Worm (Caenorhabditis elegans): Measurements from ENCODE around the gene ZK1098.6.

Gene ZK1098.6

ce11 chrIII:9509764-9510370 lies 17.1 kb upstream of the ZK1098.6 start (continued):
- TF ChIP-seq sdz-12 (GFP tag; optimal IDR thresholded peaks at IDR 0.05) (peak; percentile 68), T20F7.1 (GFP tag; optimal IDR thresholded peaks at IDR 0.05) (peak; percentile 55), dmd-6 (GFP tag; IDR thresholded peaks at IDR 0.05) (0 out of 2 replicates have a peak, but pooled peaks have one; percentile 6), hlh-11 (tag; optimal IDR thresholded peaks at IDR 0.05) (no peak), ces-1 (GFP tag; optimal IDR thresholded peaks at IDR 0.05) (peak; percentile 41), nhr-111 (GFP tag; optimal IDR thresholded peaks at IDR 0.05) (peak; percentile 23), skn-1 (tag; optimal IDR thresholded peaks at IDR 0.05) (no peak), dve-1 (tag; optimal IDR thresholded peaks at IDR 0.05; ENCODE audit: insufficient read depth) (peak; percentile 6), cey-2 (tag; optimal IDR thresholded peaks at IDR 0.05; ENCODE audit: borderline replicate concordance, insufficient read depth) (no peak), dmd-9 (GFP tag; IDR thresholded peaks at IDR 0.05) (0 out of 2 replicates have a peak, but pooled peaks have one; percentile 10), snpc-1.2 (GFP tag; IDR thresholded peaks at IDR 0.05) (no peak), spr-1 (tag; optimal IDR thresholded peaks at IDR 0.05) (no peak), Y105C5A.15 (GFP tag; IDR thresholded peaks at IDR 0.05) (0 out of 2 replicates have a peak, but pooled peaks have one; percentile 16), F26F4.8 (GFP tag; conservative IDR thresholded peaks at IDR 0.05) (no peak), lin-1 (GFP tag; IDR thresholded peaks at IDR 0.05) (peak; percentile 36; the same call in 1 of the 2 replicates), daf-16 (GFP tag; optimal IDR thresholded peaks at IDR 0.05) (no peak), daf-16 (tag; optimal IDR thresholded peaks at IDR 0.05) (no peak), rbr-2 (tag; optimal IDR thresholded peaks at IDR 0.05) (peak; percentile 4), nhr-25 (tag; optimal IDR thresholded peaks at IDR 0.05; ENCODE audit: borderline replicate concordance, insufficient read depth) (peak; percentile 9), pha-4 (GFP tag; IDR thresholded peaks at IDR 0.05) (peak; percentile 9; the same call in 1 of the 2 replicates), pha-4 (tag; optimal IDR thresholded peaks at IDR 0.05) (no peak), nhr-6 (tag; optimal IDR thresholded peaks at IDR 0.05) (peak; percentile 30), arid-1 (GFP tag; conservative IDR thresholded peaks at IDR 0.05) (peak; percentile 40; the same call in 1 of the 2 replicates), Y48G9A.11 (GFP tag; IDR thresholded peaks at IDR 0.05) (0 out of 2 replicates have a peak, but pooled peaks have one; percentile 24), ceh-20 (GFP tag; IDR thresholded peaks at IDR 0.05) (no peak), nhr-11 (tag; optimal IDR thresholded peaks at IDR 0.05) (no peak), mes-2 (tag; optimal IDR thresholded peaks at IDR 0.05; ENCODE audit: poor library complexity, severe bottlenecking) (peak; percentile 11), unc-130 (GFP tag; optimal IDR thresholded peaks at IDR 0.05) (no peak), mxl-2 (GFP tag; conservative IDR thresholded peaks at IDR 0.05) (no peak), lin-13 (GFP tag; optimal IDR thresholded peaks at IDR 0.05) (peak; percentile 38), ama-1 (optimal IDR thresholded peaks at IDR 0.05) (peak; percentile 92), mep-1 (tag; optimal IDR thresholded peaks at IDR 0.05) (peak; percentile 42), ceh-28 (tag; optimal IDR thresholded peaks at IDR 0.05) (no peak), zip-2 (tag; optimal IDR thresholded peaks at IDR 0.05) (no peak), saeg-2 (GFP tag; IDR thresholded peaks at IDR 0.05) (peak; percentile 74), lin-38 (GFP tag; IDR thresholded peaks at IDR 0.05) (peak; percentile 57), hmg-1.1 (GFP tag; IDR thresholded peaks at IDR 0.05) (0 out of 2 replicates have a peak, but pooled peaks have one; percentile 11), hlh-30 (tag; optimal IDR thresholded peaks at IDR 0.05; ENCODE audit: insufficient read depth) (no peak), T26A8.4 (GFP tag; IDR thresholded peaks at IDR 0.05) (peak; percentile 67; the same call in 1 of the 2 replicates), zag-1 (tag; optimal IDR thresholded peaks at IDR 0.05) (no peak)
